Worm (Caenorhabditis elegans) whole organism, late embryonic: ENCODE measurements around the gene ptp-8.

Experiments used
- ama-1 ChIP-seq: fragments of 150-350 bp; optimal IDR thresholded peaks from 2 replicates; lab custom pipeline; 2014
- nhr-11 ChIP-seq: fragments of 150-350 bp; optimal IDR thresholded peaks from 2 replicates; lab custom pipeline; 2014; ENCODE audit warnings: missing biosample characterization, missing genetic modification characterization

DNA sequence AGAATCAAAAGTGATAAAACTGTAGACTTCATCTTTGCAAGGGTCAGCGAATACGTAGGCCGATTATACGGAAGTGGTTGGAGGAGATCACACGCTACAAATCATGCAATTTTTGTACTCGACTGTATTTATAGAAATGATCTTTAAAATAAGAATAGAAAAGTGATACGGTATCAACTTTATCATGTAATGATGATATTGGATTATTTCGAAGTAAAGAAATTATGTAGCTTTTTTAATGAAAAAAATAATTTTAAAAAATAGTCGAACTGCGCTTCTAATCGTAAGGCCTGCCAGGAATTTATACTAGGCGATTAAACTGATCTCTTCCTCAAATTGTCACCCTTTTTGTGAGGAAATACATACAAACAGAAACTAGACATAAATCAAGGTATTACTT is 52.0 kb downstream of the ptp-8 start, which contains the start of gene B0496.11:
- TF ChIP-seq nhr-11 (tag; lab: Kevin White, UChicago): no peak
- no peak for TF ChIP-seq ama-1 (lab: Kevin White, UChicago)
